Fruit fly (Drosophila melanogaster) whole organism, embryonic: Measurements from ENCODE around the gene cerv.

ENCODE experiments used
- Aef1 ChIP-seq: fragments of 200-800 bp; sonication (Bioruptor generic); IDR thresholded peaks from 3 replicates; pipeline ENCODE4 v1.3.6; 2022; ENCODE audit warnings: missing biosample characterization, missing genetic modification characterization
- C15 ChIP-seq: fragments of 200-800 bp; sonication (Bioruptor generic); IDR thresholded peaks from 3 replicates; pipeline ENCODE4 v1.3.6; 2022; ENCODE audit warnings: missing biosample characterization, missing genetic modification characterization
- CG10209 ChIP-seq: fragments of 200-800 bp; sonication (Bioruptor generic); optimal IDR thresholded peaks from 3 replicates; lab custom pipeline; 2017; ENCODE audit warnings: missing biosample characterization, mild to moderate bottlenecking, missing genetic modification characterization, missing genetic modification reagents
- CG1024 ChIP-seq: fragments of 200-800 bp; sonication (Bioruptor generic); IDR thresholded peaks from 2 replicates; pipeline ENCODE4 v1.3.6; 2022; ENCODE audit warnings: missing biosample characterization, missing genetic modification characterization
- CG12155 ChIP-seq: fragments of 200-800 bp; sonication (Bioruptor generic); optimal IDR thresholded peaks from 3 replicates; lab custom pipeline; 2016; ENCODE audit warnings: missing biosample characterization, missing genetic modification characterization
- CG12391 ChIP-seq: fragments of 200-800 bp; sonication (Bioruptor generic); optimal IDR thresholded peaks from 3 replicates; lab custom pipeline; 2018; ENCODE audit warnings: missing biosample characterization, mild to moderate bottlenecking, missing genetic modification characterization, moderate library complexity
- CG12769 ChIP-seq: fragments of 200-800 bp; sonication (Bioruptor generic); optimal IDR thresholded peaks from 2 replicates; lab custom pipeline; 2019; ENCODE audit warnings: missing biosample characterization, mild to moderate bottlenecking, missing genetic modification characterization, moderate library complexity
- CG13296 ChIP-seq: fragments of 200-800 bp; sonication (Bioruptor generic); optimal IDR thresholded peaks from 3 replicates; lab custom pipeline; 2018; ENCODE audit warnings: missing biosample characterization, mild to moderate bottlenecking, missing genetic modification characterization
- CG14050 ChIP-seq: fragments of 200-800 bp; sonication (Bioruptor generic); IDR thresholded peaks from 3 replicates; pipeline ENCODE4 v1.3.6; 2022; ENCODE audit warnings: missing biosample characterization, missing genetic modification characterization
- CG14441 ChIP-seq: fragments of 200-800 bp; sonication (Bioruptor generic); IDR thresholded peaks from 2 replicates; pipeline ENCODE4 v1.3.6; 2022; ENCODE audit warnings: missing biosample characterization, missing genetic modification characterization
- CG14667 ChIP-seq: fragments of 200-800 bp; sonication (Bioruptor generic); IDR thresholded peaks from 2 replicates; pipeline ENCODE4 v1.3.6; 2022; ENCODE audit warnings: missing biosample characterization, missing genetic modification characterization
- CG14860 ChIP-seq: fragments of 200-800 bp; sonication (Bioruptor generic); IDR thresholded peaks from 3 replicates; pipeline ENCODE4 v1.3.6; 2022; ENCODE audit warnings: missing biosample characterization, missing genetic modification characterization; ENCODE audit not compliant: partially characterized antibody
- CG18262 ChIP-seq: fragments of 200-800 bp; optimal IDR thresholded peaks from 3 replicates; lab custom pipeline; 2019; ENCODE audit warnings: missing biosample characterization, mild to moderate bottlenecking, missing genetic modification characterization, moderate library complexity
- CG2116 ChIP-seq: fragments of 200-800 bp; sonication (Bioruptor generic); optimal IDR thresholded peaks from 3 replicates; lab custom pipeline; 2018; ENCODE audit warnings: missing biosample characterization, mild to moderate bottlenecking, missing genetic modification characterization
- CG2120 ChIP-seq: fragments of 200-800 bp; sonication (Bioruptor generic); optimal IDR thresholded peaks from 3 replicates; lab custom pipeline; 2016; ENCODE audit warnings: missing biosample characterization, missing genetic modification characterization
- CG32767 ChIP-seq: fragments of 200-800 bp; sonication (Bioruptor generic); IDR thresholded peaks from 2 replicates; pipeline ENCODE4 v1.3.6; 2022; ENCODE audit warnings: missing biosample characterization, missing genetic modification characterization
- CG33213 ChIP-seq: fragments of 200-800 bp; sonication (Bioruptor generic); optimal IDR thresholded peaks from 3 replicates; lab custom pipeline; 2016; ENCODE audit warnings: missing biosample characterization, missing genetic modification characterization
- CG33557 ChIP-seq: fragments of 200-800 bp; sonication (Bioruptor generic); optimal IDR thresholded peaks from 2 replicates; lab custom pipeline; 2019; ENCODE audit warnings: missing biosample characterization, mild to moderate bottlenecking, missing genetic modification characterization, moderate library complexity
- CG34224 ChIP-seq: fragments of 200-800 bp; sonication (Bioruptor generic); IDR thresholded peaks from 3 replicates; pipeline ENCODE4 v1.3.6; 2022; ENCODE audit warnings: missing biosample characterization, missing genetic modification characterization; ENCODE audit not compliant: partially characterized antibody
- CG3995 ChIP-seq: fragments of 200-800 bp; sonication (Bioruptor generic); optimal IDR thresholded peaks from 3 replicates; lab custom pipeline; 2016; ENCODE audit warnings: missing biosample characterization, missing genetic modification characterization
- CG7556 ChIP-seq: fragments of 200-800 bp; sonication (Bioruptor generic); optimal IDR thresholded peaks from 2 replicates; lab custom pipeline; 2017; ENCODE audit warnings: missing biosample characterization, mild to moderate bottlenecking, missing genetic modification characterization
- CG7786 ChIP-seq: fragments of 200-800 bp; sonication (Bioruptor generic); optimal IDR thresholded peaks from 2 replicates; lab custom pipeline; 2016; ENCODE audit warnings: missing biosample characterization, missing genetic modification characterization
- CG7963 ChIP-seq: fragments of 200-800 bp; sonication (Bioruptor generic); IDR thresholded peaks from 3 replicates; pipeline ENCODE4 v1.3.6; 2022; ENCODE audit warnings: missing biosample characterization, missing genetic modification characterization; ENCODE audit not compliant: partially characterized antibody
- Dip3 ChIP-seq: fragments of 200-800 bp; sonication (Bioruptor generic); optimal IDR thresholded peaks from 3 replicates; lab custom pipeline; 2016; ENCODE audit warnings: missing biosample characterization, missing genetic modification characterization
- Doc3 ChIP-seq: fragments of 200-800 bp; sonication (Bioruptor generic); IDR thresholded peaks from 3 replicates; pipeline ENCODE4 v1.3.6; 2022; ENCODE audit warnings: missing biosample characterization, missing genetic modification characterization; ENCODE audit not compliant: partially characterized antibody
- H15 ChIP-seq: fragments of 200-800 bp; sonication (Bioruptor generic); IDR thresholded peaks from 3 replicates; pipeline ENCODE4 v1.3.6; 2022; ENCODE audit warnings: missing biosample characterization, missing genetic modification characterization
- MBD-R2 ChIP-seq: fragments of 200-800 bp; sonication (Bioruptor generic); IDR thresholded peaks from 2 replicates; pipeline ENCODE4 v1.3.6; 2022; ENCODE audit warnings: missing biosample characterization, missing genetic modification characterization
- Mrtf ChIP-seq: fragments of 200-800 bp; sonication (Bioruptor generic); IDR thresholded peaks from 3 replicates; pipeline ENCODE4 v1.3.6; 2022; ENCODE audit warnings: missing biosample characterization, missing genetic modification characterization
- Oli ChIP-seq: fragments of 200-800 bp; sonication (Bioruptor generic); optimal IDR thresholded peaks from 2 replicates; lab custom pipeline; 2018; ENCODE audit warnings: missing biosample characterization, mild to moderate bottlenecking, missing genetic modification characterization, moderate library complexity
- Ptx1 ChIP-seq: fragments of 200-800 bp; sonication (Bioruptor generic); IDR thresholded peaks from 2 replicates; pipeline ENCODE4 v1.3.6; 2022; ENCODE audit warnings: missing biosample characterization, missing genetic modification characterization
- Xbp1 ChIP-seq: fragments of 200-800 bp; sonication (Bioruptor generic); optimal IDR thresholded peaks from 3 replicates; lab custom pipeline; 2016; ENCODE audit warnings: missing biosample characterization, mild to moderate bottlenecking, missing genetic modification characterization
- amos ChIP-seq: fragments of 200-800 bp; sonication (Bioruptor generic); IDR thresholded peaks from 2 replicates; pipeline ENCODE4 v1.3.6; 2022; ENCODE audit warnings: missing biosample characterization, missing genetic modification characterization; ENCODE audit not compliant: partially characterized antibody
- bcd ChIP-seq: fragments of 200-800 bp; sonication (Bioruptor generic); optimal IDR thresholded peaks from 2 replicates; lab custom pipeline; 2017; ENCODE audit warnings: missing biosample characterization, mild to moderate bottlenecking, missing genetic modification characterization
- ci ChIP-seq: fragments of 200-800 bp; sonication (Bioruptor generic); IDR thresholded peaks from 3 replicates; pipeline ENCODE4 v1.3.6; 2022; ENCODE audit warnings: missing biosample characterization, missing genetic modification characterization
- cwo ChIP-seq: fragments of 200-800 bp; sonication (Bioruptor generic); optimal IDR thresholded peaks from 3 replicates; lab custom pipeline; 2017; ENCODE audit warnings: missing biosample characterization, missing genetic modification characterization, mild to moderate bottlenecking, moderate library complexity, missing genetic modification reagents
- dysf ChIP-seq: fragments of 200-800 bp; sonication (Bioruptor generic); IDR thresholded peaks from 3 replicates; pipeline ENCODE4 v1.3.6; 2022; ENCODE audit warnings: missing biosample characterization, missing genetic modification characterization
- fd96Cb ChIP-seq: fragments of 200-800 bp; sonication (Bioruptor generic); optimal IDR thresholded peaks from 2 replicates; lab custom pipeline; 2018; ENCODE audit warnings: missing biosample characterization, mild to moderate bottlenecking, missing genetic modification characterization, moderate library complexity
- gce ChIP-seq: fragments of 200-800 bp; sonication (Bioruptor generic); IDR thresholded peaks from 3 replicates; pipeline ENCODE4 v1.3.6; 2022; ENCODE audit warnings: missing biosample characterization, missing genetic modification characterization
- her ChIP-seq: fragments of 200-800 bp; sonication (Bioruptor generic); optimal IDR thresholded peaks from 2 replicates; lab custom pipeline; 2016; ENCODE audit warnings: missing biosample characterization, missing genetic modification characterization
- lab ChIP-seq: fragments of 200-800 bp; sonication (Bioruptor generic); optimal IDR thresholded peaks from 3 replicates; lab custom pipeline; 2017; ENCODE audit warnings: missing biosample characterization, missing genetic modification characterization, mild to moderate bottlenecking, moderate library complexity, missing genetic modification reagents
- lilli ChIP-seq: fragments of 200-800 bp; sonication (Bioruptor generic); optimal IDR thresholded peaks from 3 replicates; lab custom pipeline; 2016; ENCODE audit warnings: missing biosample characterization, missing genetic modification characterization
- nmo ChIP-seq: fragments of 200-800 bp; sonication (Bioruptor generic); optimal IDR thresholded peaks from 2 replicates; lab custom pipeline; 2018; ENCODE audit warnings: missing biosample characterization, mild to moderate bottlenecking, missing genetic modification characterization, moderate library complexity
- org-1 ChIP-seq: fragments of 200-800 bp; sonication (Bioruptor generic); optimal IDR thresholded peaks from 2 replicates; lab custom pipeline; 2017; ENCODE audit warnings: missing biosample characterization, missing genetic modification characterization
- otp ChIP-seq: fragments of 200-800 bp; sonication (Bioruptor generic); IDR thresholded peaks from 3 replicates; pipeline ENCODE4, ENCODE4 v1.3.6; 2022; ENCODE audit warnings: missing biosample characterization, missing genetic modification characterization
- sens-2 ChIP-seq: fragments of 200-800 bp; sonication (Bioruptor generic); IDR thresholded peaks from 2 replicates; pipeline ENCODE4 v1.3.6; 2022; ENCODE audit warnings: missing biosample characterization, missing genetic modification characterization
- ssp ChIP-seq: fragments of 200-800 bp; sonication (Bioruptor generic); IDR thresholded peaks from 2 replicates; pipeline ENCODE4 v1.3.6; 2022; ENCODE audit warnings: missing biosample characterization, missing genetic modification characterization
- stc ChIP-seq: fragments of 200-800 bp; sonication (Bioruptor generic); IDR thresholded peaks from 2 replicates; pipeline ENCODE4 v1.3.6; 2022; ENCODE audit warnings: missing biosample characterization, missing genetic modification characterization
- tll ChIP-seq, 2 experiments: fragments of 200-800 bp in 1 of 2; fragments of >200 bp in 1 of 2; sonication (Bioruptor generic) in 1 of 2; optimal IDR thresholded peaks; 2 replicates each; lab custom pipeline; 2017 to 2019; ENCODE audit warnings: missing biosample characterization in 2 of 2, missing genetic modification characterization in 2 of 2, mild to moderate bottlenecking in 1 of 2, moderate library complexity in 1 of 2
- tup ChIP-seq: fragments of 200-800 bp; sonication (Bioruptor generic); optimal IDR thresholded peaks from 2 replicates; lab custom pipeline; 2016; ENCODE audit warnings: missing biosample characterization, mild to moderate bottlenecking, missing genetic modification characterization, moderate library complexity
- wek ChIP-seq: fragments of 200-800 bp; sonication (Bioruptor generic); optimal IDR thresholded peaks from 3 replicates; lab custom pipeline; 2018; ENCODE audit warnings: missing biosample characterization, mild to moderate bottlenecking, missing genetic modification characterization, moderate library complexity

cerv gene

dm6 chrX:15532062-15532461, 45.9 kb downstream of the cerv start (continued):
- TF ChIP-seq Doc3 (GFP tag; lab: Robert Waterston, UW) (no peak), her (GFP tag; lab: Kevin White, UChicago) (no peak), CG34224 (no peak), CG2120 (GFP tag; lab: Kevin White, UChicago) (peak; percentile 44), org-1 (GFP tag; lab: Kevin White, UChicago) (peak; percentile 12), CG12155 (GFP tag; lab: Kevin White, UChicago) (no peak), Mrtf (0 out of 3 replicates have a peak, but pooled peaks have one; percentile 60), Dip3 (GFP tag; lab: Kevin White, UChicago) (no peak), CG12391 (tag; lab: Kevin White, UChicago) (peak; percentile 37), lilli (GFP tag; lab: Kevin White, UChicago) (peak; percentile 43), CG14050 (GFP tag; lab: Robert Waterston, UW) (peak; percentile 20; the same call in 2 of the 3 replicates), C15 (no peak), nmo (GFP tag; lab: Kevin White, UChicago) (peak; percentile 18), CG14441 (GFP tag; lab: Robert Waterston, UW) (peak; percentile 49; the same call in 1 of the 2 replicates), tll (GFP tag; optimal IDR thresholded peaks at IDR 0.05; lab: Kevin White, UChicago) (no peak), wek (GFP tag; lab: Kevin White, UChicago) (no peak), CG18262 (tag; lab: Kevin White, UChicago) (peak; percentile 10), gce (peak; percentile 52; the same call in 1 of the 3 replicates), dysf (GFP tag; lab: Robert Waterston, UW) (peak; percentile 67), fd96Cb (tag; lab: Kevin White, UChicago) (peak; percentile 24), bcd (GFP tag; lab: Kevin White, UChicago) (peak; percentile 17), H15 (GFP tag; lab: Robert Waterston, UW) (0 out of 3 replicates have a peak, but pooled peaks have one; percentile 32), Xbp1 (GFP tag; lab: Kevin White, UChicago) (peak; percentile 41), CG7786 (GFP tag; lab: Kevin White, UChicago) (peak; percentile 20), Aef1 (GFP tag; lab: Robert Waterston, UW) (peak; percentile 40; the same call in 2 of the 3 replicates), CG7556 (GFP tag; lab: Kevin White, UChicago) (peak; percentile 25), tup (GFP tag; lab: Kevin White, UChicago) (no peak), CG2116 (GFP tag; lab: Kevin White, UChicago) (no peak), CG14860 (GFP tag; lab: Robert Waterston, UW) (no peak), lab (peak; percentile 60), ci (GFP tag; lab: Robert Waterston, UW) (peak; percentile 79), otp (peak; percentile 54; the same call in 1 of the 3 replicates), ssp (GFP tag; lab: Robert Waterston, UW) (peak; percentile 39; the same call in 1 of the 2 replicates), Oli (tag; lab: Kevin White, UChicago) (peak; percentile 39), sens-2 (0 out of 2 replicates have a peak, but pooled peaks have one; percentile 20), CG32767 (GFP tag; lab: Robert Waterston, UW) (no peak), Ptx1 (GFP tag; lab: Robert Waterston, UW) (peak; percentile 59), CG33213 (GFP tag; lab: Kevin White, UChicago) (peak; percentile 2), CG14667 (GFP tag; lab: Robert Waterston, UW) (peak; percentile 10; the same call in 1 of the 2 replicates), CG1024 (peak; percentile 55), cwo (GFP tag; lab: Kevin White, UChicago) (peak; percentile 27), stc (GFP tag; lab: Robert Waterston, UW) (0 out of 2 replicates have a peak, but pooled peaks have one; percentile 31), CG33557 (GFP tag; lab: Kevin White, UChicago) (no peak), CG13296 (GFP tag; lab: Kevin White, UChicago) (no peak), amos (GFP tag; lab: Robert Waterston, UW) (no peak), CG12769 (tag; lab: Kevin White, UChicago) (peak; percentile 39), CG3995 (GFP tag; lab: Kevin White, UChicago) (no peak), CG10209 (GFP tag; lab: Kevin White, UChicago) (no peak), MBD-R2 (peak; percentile 26; the same call in 1 of the 2 replicates), CG7963 (no peak)
